Worm (Caenorhabditis elegans): ENCODE results near the gene H10E21.5.

- TF ChIP-seq pes-1 (GFP tag; IDR thresholded peaks at IDR 0.05) (no peak), F13C5.2 (tag; optimal IDR thresholded peaks at IDR 0.05) (no peak), aly-1 (tag; optimal IDR thresholded peaks at IDR 0.05) (no peak), scrt-1 (GFP tag; IDR thresholded peaks at IDR 0.05) (no peak), ceh-13 (GFP tag; optimal IDR thresholded peaks at IDR 0.05) (no peak), ama-1 (optimal IDR thresholded peaks at IDR 0.05) (no peak), sea-1 (GFP tag; conservative IDR thresholded peaks at IDR 0.05) (no peak), B0310.2 (tag; optimal IDR thresholded peaks at IDR 0.05) (no peak), hmg-4 (GFP tag; optimal IDR thresholded peaks at IDR 0.05) (no peak), ets-7 (tag; optimal IDR thresholded peaks at IDR 0.05) (no peak), tra-4 (tag; optimal IDR thresholded peaks at IDR 0.05) (no peak)
Measured at ce11 chrIII:64747-65625, 41.2 kb upstream of the H10E21.5 start.

Data from whole organism, early embryonic.